Fruit fly (Drosophila melanogaster) whole organism, prepupa: ENCODE data around the gene CG31612.

Experiments
- Blimp-1 ChIP-seq: fragments of 200-800 bp; sonication (Bioruptor generic); optimal IDR thresholded peaks from 3 replicates; lab custom pipeline; 2017; ENCODE audit warnings: missing biosample characterization, missing genetic modification characterization, mild to moderate bottlenecking, moderate library complexity, missing genetic modification reagents
- CG10631 ChIP-seq: fragments of 200-800 bp; sonication (Bioruptor generic); optimal IDR thresholded peaks from 2 replicates; lab custom pipeline; 2016; ENCODE audit warnings: missing biosample characterization, missing genetic modification characterization
- CG10669 ChIP-seq: fragments of 200-800 bp; sonication (Bioruptor generic); optimal IDR thresholded peaks from 3 replicates; lab custom pipeline; 2018; ENCODE audit warnings: missing biosample characterization, mild to moderate bottlenecking, missing genetic modification characterization, moderate library complexity
- CG11902 ChIP-seq: fragments of 200-800 bp; sonication (Bioruptor generic); optimal IDR thresholded peaks from 3 replicates; lab custom pipeline; 2016; ENCODE audit warnings: missing biosample characterization, missing genetic modification characterization
- CG15336 ChIP-seq: fragments of 200-800 bp; sonication (Bioruptor generic); IDR thresholded peaks from 2 replicates; pipeline ENCODE4 v1.3.6; 2022; ENCODE audit warnings: missing biosample characterization, missing genetic modification characterization
- CG3032 ChIP-seq: fragments of 200-800 bp; optimal IDR thresholded peaks from 2 replicates; lab custom pipeline; 2019; ENCODE audit warnings: missing biosample characterization, mild to moderate bottlenecking, missing genetic modification characterization, moderate library complexity
- CG31627 ChIP-seq: fragments of 200-800 bp; sonication (Bioruptor generic); optimal IDR thresholded peaks from 3 replicates; lab custom pipeline; 2016; ENCODE audit warnings: missing biosample characterization, missing genetic modification characterization
- CG32006 ChIP-seq: fragments of 200-800 bp; sonication (Bioruptor generic); optimal IDR thresholded peaks from 3 replicates; lab custom pipeline; 2017; ENCODE audit warnings: missing biosample characterization, mild to moderate bottlenecking, missing genetic modification characterization
- CG34406 ChIP-seq: fragments of 200-800 bp; sonication (Bioruptor generic); optimal IDR thresholded peaks from 3 replicates; lab custom pipeline; 2016; ENCODE audit warnings: missing biosample characterization, missing genetic modification characterization
- CG3919 ChIP-seq: fragments of 200-800 bp; sonication (Bioruptor generic); optimal IDR thresholded peaks from 3 replicates; lab custom pipeline; 2016; ENCODE audit warnings: missing biosample characterization, missing genetic modification characterization
- CG4318 ChIP-seq: fragments of 200-800 bp; sonication (Bioruptor generic); optimal IDR thresholded peaks from 3 replicates; lab custom pipeline; 2017; ENCODE audit warnings: missing biosample characterization, mild to moderate bottlenecking, missing genetic modification characterization
- CG6792 ChIP-seq: fragments of 200-800 bp; sonication (Bioruptor generic); optimal IDR thresholded peaks from 3 replicates; lab custom pipeline; 2016; ENCODE audit warnings: missing biosample characterization, missing genetic modification characterization
- CG6854 ChIP-seq: fragments of 200-800 bp; sonication (Bioruptor generic); optimal IDR thresholded peaks from 2 replicates; lab custom pipeline; 2017; ENCODE audit warnings: missing biosample characterization, mild to moderate bottlenecking, missing genetic modification characterization
- CG7368 ChIP-seq: fragments of 200-800 bp; sonication (Bioruptor generic); optimal IDR thresholded peaks from 3 replicates; lab custom pipeline; 2016; ENCODE audit warnings: missing biosample characterization, missing genetic modification characterization
- CG8119 ChIP-seq: fragments of 200-800 bp; sonication (Bioruptor generic); IDR thresholded peaks from 3 replicates; pipeline ENCODE4 v1.3.6; 2022; ENCODE audit warnings: missing biosample characterization, missing genetic modification characterization
- CG8632 ChIP-seq: fragments of 200-800 bp; sonication (Bioruptor generic); optimal IDR thresholded peaks from 3 replicates; lab custom pipeline; 2016; ENCODE audit warnings: missing biosample characterization, missing genetic modification characterization
- Eip75B ChIP-seq: fragments of 200-800 bp; sonication (Bioruptor generic); optimal IDR thresholded peaks from 3 replicates; lab custom pipeline; 2016; ENCODE audit warnings: missing biosample characterization, missing genetic modification characterization
- Eip93F ChIP-seq: fragments of 200-800 bp; sonication (Bioruptor generic); optimal IDR thresholded peaks from 2 replicates; lab custom pipeline; 2016; ENCODE audit warnings: missing biosample characterization, mild to moderate bottlenecking, missing genetic modification characterization
- Ets21C ChIP-seq: fragments of 200-800 bp; sonication (Bioruptor generic); optimal IDR thresholded peaks from 3 replicates; lab custom pipeline; 2016; ENCODE audit warnings: missing biosample characterization, missing genetic modification characterization
- Gug ChIP-seq: fragments of 200-800 bp; sonication (Bioruptor generic); IDR thresholded peaks from 2 replicates; pipeline ENCODE4 v1.3.6; 2022; ENCODE audit warnings: missing biosample characterization, missing genetic modification characterization
- Sox102F ChIP-seq: fragments of 200-800 bp; sonication (Bioruptor generic); optimal IDR thresholded peaks from 2 replicates; lab custom pipeline; 2016; ENCODE audit warnings: missing biosample characterization, mild to moderate bottlenecking, missing genetic modification characterization
- Sox14 ChIP-seq: fragments of 200-800 bp; sonication (Bioruptor generic); optimal IDR thresholded peaks from 3 replicates; lab custom pipeline; 2016; ENCODE audit warnings: missing biosample characterization, missing genetic modification characterization
- Sox15 ChIP-seq: fragments of 200-800 bp; sonication (Bioruptor generic); optimal IDR thresholded peaks from 3 replicates; lab custom pipeline; 2016; ENCODE audit warnings: missing biosample characterization, missing genetic modification characterization
- achi ChIP-seq: fragments of 200-800 bp; sonication (Bioruptor generic); optimal IDR thresholded peaks from 3 replicates; lab custom pipeline; 2016; ENCODE audit warnings: missing biosample characterization, missing genetic modification characterization
- cyc ChIP-seq: fragments of 200-800 bp; sonication (Bioruptor generic); optimal IDR thresholded peaks from 3 replicates; lab custom pipeline; 2016; ENCODE audit warnings: missing biosample characterization, missing genetic modification characterization
- dsx ChIP-seq: fragments of 200-800 bp; optimal IDR thresholded peaks from 3 replicates; lab custom pipeline; 2019; ENCODE audit warnings: missing biosample characterization, mild to moderate bottlenecking, missing genetic modification characterization, moderate library complexity; ENCODE audit not compliant: poor library complexity, severe bottlenecking
- eg ChIP-seq: fragments of 200-800 bp; sonication (Bioruptor generic); IDR thresholded peaks from 3 replicates; pipeline ENCODE4 v1.3.6; 2022; ENCODE audit warnings: missing biosample characterization, missing genetic modification characterization
- esn ChIP-seq: fragments of 200-800 bp; sonication (Bioruptor generic); optimal IDR thresholded peaks from 2 replicates; lab custom pipeline; 2016; ENCODE audit warnings: missing biosample characterization, mild to moderate bottlenecking, missing genetic modification characterization, moderate library complexity
- fd85E ChIP-seq: fragments of 200-800 bp; sonication (Bioruptor generic); optimal IDR thresholded peaks from 3 replicates; lab custom pipeline; 2016; ENCODE audit warnings: missing biosample characterization, missing genetic modification characterization
- fkh ChIP-seq: fragments of 200-800 bp; sonication (Bioruptor generic); optimal IDR thresholded peaks from 3 replicates; lab custom pipeline; 2017; ENCODE audit warnings: missing biosample characterization, mild to moderate bottlenecking, missing genetic modification characterization, moderate library complexity
- lz ChIP-seq: fragments of 200-800 bp; sonication (Bioruptor generic); optimal IDR thresholded peaks from 3 replicates; lab custom pipeline; 2016; ENCODE audit warnings: missing biosample characterization, missing genetic modification characterization
- net ChIP-seq: fragments of 200-800 bp; sonication (Bioruptor generic); optimal IDR thresholded peaks from 3 replicates; lab custom pipeline; 2016; ENCODE audit warnings: missing biosample characterization, missing genetic modification characterization
- pdm3 ChIP-seq: fragments of 200-800 bp; sonication (Bioruptor generic); optimal IDR thresholded peaks from 3 replicates; lab custom pipeline; 2016; ENCODE audit warnings: missing biosample characterization, missing genetic modification characterization
- topi ChIP-seq: fragments of 200-800 bp; sonication (Bioruptor generic); optimal IDR thresholded peaks from 3 replicates; lab custom pipeline; 2016; ENCODE audit warnings: missing biosample characterization, missing genetic modification characterization
- vri ChIP-seq: fragments of 200-800 bp; sonication (Bioruptor generic); optimal IDR thresholded peaks from 3 replicates; lab custom pipeline; 2016; ENCODE audit warnings: missing biosample characterization, mild to moderate bottlenecking, missing genetic modification characterization

The CG31612 gene

DNA sequence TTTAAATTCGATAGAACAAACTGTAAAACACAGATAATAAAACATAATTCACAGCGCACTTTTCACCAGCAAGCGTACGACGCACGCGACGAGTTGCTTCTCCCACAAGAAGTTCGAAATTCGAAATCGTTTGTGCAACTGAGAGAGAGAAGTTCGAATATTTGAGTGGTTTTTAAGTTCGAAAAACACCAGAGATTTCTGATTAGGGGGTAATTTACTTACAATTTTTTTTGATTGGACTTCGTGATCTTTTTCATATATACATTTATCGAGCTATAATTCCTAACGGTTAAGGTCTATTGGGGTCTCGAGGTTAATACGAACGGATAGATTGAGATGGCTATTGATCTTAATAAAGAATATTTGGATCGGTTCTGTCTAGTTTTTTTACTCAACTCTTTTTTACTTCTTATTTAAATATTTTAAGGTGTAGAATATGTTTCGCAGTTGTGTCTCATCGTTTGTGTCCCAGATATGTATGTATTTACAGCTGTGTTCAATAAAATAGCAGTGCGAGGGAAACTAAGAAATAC lies at the start of gene CG31612:
TSS of gene CG31612 (minus strand) at position 106 of the 533 bp plus-strand sequence.
- TF ChIP-seq CG34406 (GFP tag; lab: Kevin White, UChicago) = no peak
- no peak for TF ChIP-seq Blimp-1 (GFP tag; lab: Kevin White, UChicago)
- TF ChIP-seq Eip93F (GFP tag; lab: Kevin White, UChicago) = no peak
- TF ChIP-seq CG6792 (GFP tag; lab: Kevin White, UChicago) = no peak
- TF ChIP-seq Gug (GFP tag; lab: Robert Waterston, UW) = no peak
- TF ChIP-seq Ets21C (GFP tag; lab: Kevin White, UChicago) = no peak
- TF ChIP-seq CG8632 = no peak
- TF ChIP-seq fkh (GFP tag; lab: Kevin White, UChicago) = no peak
- TF ChIP-seq vri (GFP tag; lab: Kevin White, UChicago) = no peak
- TF ChIP-seq eg (GFP tag; lab: Robert Waterston, UW) = no peak
- no peak for TF ChIP-seq CG7368 (GFP tag; lab: Kevin White, UChicago)
- TF ChIP-seq esn (GFP tag; lab: Kevin White, UChicago) = no peak
- no peak for TF ChIP-seq cyc (GFP tag; lab: Kevin White, UChicago)
- TF ChIP-seq Sox14 = no peak
- no peak for TF ChIP-seq topi (GFP tag; lab: Kevin White, UChicago)
- no peak for TF ChIP-seq Sox102F
- TF ChIP-seq dsx = no peak
- TF ChIP-seq CG8119 (GFP tag; lab: Robert Waterston, UW) = no peak
- TF ChIP-seq CG32006 (GFP tag; lab: Kevin White, UChicago) = no peak
- TF ChIP-seq achi (GFP tag; lab: Kevin White, UChicago) = no peak

DNA sequence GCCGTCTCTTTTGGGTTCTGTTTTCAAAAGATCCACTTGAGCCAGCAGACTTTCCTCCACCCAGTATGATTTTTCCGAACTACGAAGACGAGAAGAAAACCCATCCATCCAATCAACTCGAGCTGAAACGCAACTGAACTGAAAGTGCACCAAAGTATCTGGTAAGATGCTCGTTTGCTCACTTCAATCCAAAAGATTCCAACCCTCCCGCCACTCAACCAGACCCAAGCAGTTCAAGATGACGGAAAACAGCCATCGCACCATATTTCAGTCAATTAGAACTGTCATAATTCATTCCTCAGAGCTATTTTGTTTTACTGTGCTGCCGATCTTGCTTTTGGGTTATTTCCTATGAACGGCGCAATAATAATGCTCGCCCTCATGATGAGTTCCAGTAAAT lies 48.5 kb upstream of the CG31612 start:
- TF ChIP-seq CG3919 (GFP tag; lab: Kevin White, UChicago) (no peak), vri (GFP tag; lab: Kevin White, UChicago) (no peak), fkh (GFP tag; lab: Kevin White, UChicago) (no peak), Sox15 (GFP tag; lab: Kevin White, UChicago) (no peak), CG8632 (no peak), CG4318 (no peak), CG11902 (no peak), CG15336 (no peak), achi (GFP tag; lab: Kevin White, UChicago) (no peak), pdm3 (GFP tag; lab: Kevin White, UChicago) (no peak), CG6792 (GFP tag; lab: Kevin White, UChicago) (no peak), Eip75B (GFP tag; lab: Kevin White, UChicago) (no peak), CG31627 (GFP tag; lab: Kevin White, UChicago) (no peak)

DNA sequence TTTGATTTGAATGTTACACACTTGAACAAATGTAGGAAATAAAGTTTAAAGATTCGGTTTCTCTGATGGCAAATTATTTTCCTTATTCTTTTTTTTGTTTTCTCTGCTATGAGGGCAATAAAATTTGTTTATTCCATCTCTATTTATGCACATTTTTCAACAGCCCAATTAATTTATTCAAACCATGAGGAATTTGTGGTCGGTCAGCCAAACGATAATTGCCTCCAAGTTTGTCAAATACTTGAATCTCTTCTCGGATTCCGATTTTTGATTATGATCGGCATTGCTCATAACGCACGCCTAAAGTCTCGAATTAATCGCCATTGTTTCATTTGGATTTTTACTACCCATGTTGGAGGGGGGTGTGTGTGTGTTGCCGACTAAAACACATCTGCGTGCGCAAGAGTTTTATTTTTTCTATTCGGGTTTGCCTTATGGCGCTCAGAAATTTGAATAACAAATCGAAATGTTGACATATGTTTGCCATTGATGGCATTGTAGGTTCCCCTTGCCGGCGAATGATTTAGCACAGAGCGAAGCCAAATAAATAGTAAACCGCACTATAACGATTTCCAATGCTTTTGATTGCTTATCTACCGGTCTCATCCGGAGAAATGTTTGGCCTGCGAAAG lies 37.1 kb upstream of the CG31612 start:
- TF ChIP-seq CG34406 (GFP tag; lab: Kevin White, UChicago) (no peak), net (no peak), CG10631 (GFP tag; lab: Kevin White, UChicago) (no peak), CG32006 (GFP tag; lab: Kevin White, UChicago) (no peak), pdm3 (GFP tag; lab: Kevin White, UChicago) (no peak), Sox102F (no peak), CG3032 (tag; lab: Kevin White, UChicago) (no peak), esn (GFP tag; lab: Kevin White, UChicago) (no peak), fd85E (GFP tag; lab: Kevin White, UChicago) (no peak), Sox14 (no peak), CG6854 (GFP tag; lab: Kevin White, UChicago) (no peak), CG10669 (GFP tag; lab: Kevin White, UChicago) (no peak), Eip75B (GFP tag; lab: Kevin White, UChicago) (no peak), dsx (no peak), lz (GFP tag; lab: Kevin White, UChicago) (no peak), CG11902 (no peak), Sox15 (GFP tag; lab: Kevin White, UChicago) (no peak), Ets21C (GFP tag; lab: Kevin White, UChicago) (no peak), topi (GFP tag; lab: Kevin White, UChicago) (no peak)
